Worm (Caenorhabditis elegans) whole organism, young adult: Measurements from ENCODE around the gene ZK792.1.

Source experiments
- F37B4.10 ChIP-seq: fragments of 200-800 bp; sonication (Bioruptor generic); IDR thresholded peaks from 2 replicates; pipeline ENCODE4 v1.3.6; 2022; ENCODE audit warnings: missing genetic modification characterization, missing compliant biosample characterization
- F55B11.4 ChIP-seq: sonication (generic microtip); optimal IDR thresholded peaks from 2 replicates; lab custom pipeline; 2016; ENCODE audit warnings: missing compliant biosample characterization, missing genetic modification characterization, borderline replicate concordance; ENCODE audit not compliant: insufficient read depth
- aptf-3 ChIP-seq: fragments of 200-800 bp; sonication (Bioruptor generic); IDR thresholded peaks from 2 replicates; pipeline ENCODE4 v1.3.6; 2022; ENCODE audit warnings: missing genetic modification characterization, missing compliant biosample characterization
- cebp-1 ChIP-seq, 2 experiments: fragments of 200-800 bp in 1 of 2; sonication (Bioruptor generic) in 1 of 2; sonication (generic microtip) in 1 of 2; IDR thresholded peaks in 1 of 2; optimal IDR thresholded peaks in 1 of 2; 2 replicates each; pipeline versions ENCODE4 v1.3.6 to Lab custom; 2017 to 2022; ENCODE audit warnings: missing compliant biosample characterization in 2 of 2, missing genetic modification characterization in 2 of 2, mild to moderate bottlenecking in 1 of 2, missing genetic modification reagents in 1 of 2, moderate library complexity in 1 of 2
- hlh-12 ChIP-seq: sonication (generic microtip); optimal IDR thresholded peaks from 2 replicates; lab custom pipeline; 2016; ENCODE audit warnings: missing genetic modification characterization, missing compliant biosample characterization
- let-526 ChIP-seq: fragments of 200-800 bp; sonication (Bioruptor generic); IDR thresholded peaks from 2 replicates; pipeline ENCODE4 v1.3.6; 2022; ENCODE audit warnings: missing genetic modification reagents, missing genetic modification characterization, missing compliant biosample characterization
- let-607 ChIP-seq, 2 experiments: fragments of 200-800 bp in 1 of 2; sonication (Bioruptor generic) in 1 of 2; sonication (generic microtip) in 1 of 2; optimal IDR thresholded peaks; 2 replicates each; lab custom pipeline; 2016 to 2018; ENCODE audit warnings: mild to moderate bottlenecking in 2 of 2, missing compliant biosample characterization in 2 of 2, missing genetic modification characterization in 2 of 2, moderate library complexity in 2 of 2, missing genotype in 1 of 2
- mxl-1 ChIP-seq: sonication (generic microtip); optimal IDR thresholded peaks from 2 replicates; lab custom pipeline; 2016; ENCODE audit warnings: missing genetic modification characterization, missing compliant biosample characterization
- snpc-4 ChIP-seq, 5 experiments: fragments of 150-350 bp in 1 of 5; sonication (generic microtip) in 4 of 5; optimal IDR thresholded peaks; 2 replicates each; lab custom pipeline; 2014 to 2018; ENCODE audit warnings: missing genetic modification characterization in 5 of 5, missing biosample characterization in 3 of 5, antibody characterized with exemption in 2 of 5, mild to moderate bottlenecking in 2 of 5, missing compliant biosample characterization in 2 of 5, missing genotype in 2 of 5, moderate library complexity in 2 of 5, missing genetic modification reagents in 1 of 5
- sptf-2 ChIP-seq: fragments of 200-800 bp; sonication (Bioruptor generic); optimal IDR thresholded peaks from 2 replicates; lab custom pipeline; 2018; ENCODE audit warnings: mild to moderate bottlenecking, missing genetic modification characterization, missing compliant biosample characterization
- tbx-9 ChIP-seq: sonication (generic microtip); optimal IDR thresholded peaks from 2 replicates; lab custom pipeline; 2016; ENCODE audit warnings: borderline replicate concordance, missing genetic modification characterization, inconsistent platforms, missing compliant biosample characterization
- unc-62 ChIP-seq: fragments of 150-350 bp; optimal IDR thresholded peaks from 2 replicates; lab custom pipeline; 2014; ENCODE audit warnings: missing biosample characterization, missing genetic modification reagents, missing genetic modification characterization
- ztf-6 ChIP-seq: fragments of 200-800 bp; sonication (Bioruptor generic); IDR thresholded peaks from 2 replicates; pipeline ENCODE4 v1.3.6; 2022; ENCODE audit warnings: missing genetic modification reagents, missing genetic modification characterization, missing compliant biosample characterization

ce11 chrIV:11692071-11692673 is 32.5 kb downstream of the ZK792.1 start:
- TF ChIP-seq cebp-1 (GFP tag; IDR thresholded peaks at IDR 0.05; lab: Robert Waterston, UW) (no peak), cebp-1 (tag; optimal IDR thresholded peaks at IDR 0.05; lab: Kevin White, UChicago) (peak; percentile 72), mxl-1 (tag; lab: Kevin White, UChicago) (no peak), F37B4.10 (GFP tag; lab: Robert Waterston, UW) (no peak), tbx-9 (no peak), aptf-3 (GFP tag; lab: Robert Waterston, UW) (no peak), ztf-6 (no peak), let-607 (tag; optimal IDR thresholded peaks at IDR 0.05; lab: Kevin White, UChicago) (peak in 1 of 2 experiments; percentile 53), unc-62 (GFP tag; lab: Kevin White, UChicago) (no peak), let-526 (GFP tag; lab: Robert Waterston, UW) (no peak), F55B11.4 (tag; lab: Kevin White, UChicago) (no peak), hlh-12 (no peak), snpc-4 (GFP tag; optimal IDR thresholded peaks at IDR 0.05; lab: Kevin White, UChicago) (no peak), snpc-4 (tag; optimal IDR thresholded peaks at IDR 0.05; lab: Kevin White, UChicago) (peak in 3 of 4 experiments; percentile 15 to 43 (median 25)), sptf-2 (GFP tag; lab: Kevin White, UChicago) (no peak)
